Worm (Caenorhabditis elegans): ENCODE results near the gene Y46D2A.3.

DNA sequence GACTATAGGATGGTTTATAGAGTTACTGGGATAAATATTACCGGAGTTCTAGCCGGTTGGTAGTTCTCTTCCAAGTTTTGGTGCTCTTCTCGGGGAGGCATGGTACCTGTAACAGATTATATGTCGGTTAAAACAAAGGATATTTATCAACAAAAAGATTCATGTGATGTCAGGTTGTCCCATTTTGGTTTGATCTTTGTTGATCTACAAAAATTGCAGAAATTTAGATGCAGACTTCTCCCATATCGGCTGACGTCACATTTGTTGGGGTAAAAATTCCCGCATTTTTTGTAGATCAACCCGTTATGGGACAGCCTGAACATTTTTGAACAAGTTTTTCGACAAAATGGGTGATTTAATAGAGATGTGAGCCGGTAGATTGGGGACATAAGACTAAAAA lies 41.1 kb upstream of the Y46D2A.3 start, which contains the start of gene Y49F6C.7:
- TF ChIP-seq tbx-37 (GFP tag; conservative IDR thresholded peaks at IDR 0.05) (no peak), ama-1 (optimal IDR thresholded peaks at IDR 0.05) (no peak)

Measured in whole organism, early embryonic.